Worm (Caenorhabditis elegans) whole organism, late embryonic: ENCODE data around the gene pqn-41.

Experiments
- F13H6.1 ChIP-seq: sonication (generic microtip); optimal IDR thresholded peaks from 2 replicates; lab custom pipeline; 2016; ENCODE audit warnings: missing genetic modification characterization, missing compliant biosample characterization
- ceh-18 ChIP-seq: sonication (generic microtip); optimal IDR thresholded peaks from 2 replicates; lab custom pipeline; 2016; ENCODE audit warnings: missing genetic modification characterization, missing compliant biosample characterization
- dmd-4 ChIP-seq: sonication (generic microtip); optimal IDR thresholded peaks from 2 replicates; lab custom pipeline; 2016; ENCODE audit warnings: borderline replicate concordance, missing genetic modification characterization, missing compliant biosample characterization
- elt-4 ChIP-seq: sonication (generic microtip); optimal IDR thresholded peaks from 2 replicates; lab custom pipeline; 2016; ENCODE audit warnings: missing genetic modification characterization, missing compliant biosample characterization
- hlh-30 ChIP-seq: sonication (generic microtip); optimal IDR thresholded peaks from 2 replicates; lab custom pipeline; 2017; ENCODE audit warnings: antibody characterized with exemption, missing genetic modification characterization, missing compliant biosample characterization; ENCODE audit not compliant: insufficient read depth
- pat-9 ChIP-seq: fragments of 200-800 bp; sonication (Bioruptor generic); optimal IDR thresholded peaks from 2 replicates; lab custom pipeline; 2018; ENCODE audit warnings: mild to moderate bottlenecking, missing genetic modification characterization, moderate library complexity, missing compliant biosample characterization
- pha-4 ChIP-seq: fragments of 150-350 bp; optimal IDR thresholded peaks from 2 replicates; lab custom pipeline; 2018; ENCODE audit warnings: missing biosample characterization, missing genetic modification reagents, missing genetic modification characterization
- pqm-1 ChIP-seq: sonication (generic microtip); optimal IDR thresholded peaks from 2 replicates; lab custom pipeline; 2016; ENCODE audit warnings: missing genetic modification characterization, missing compliant biosample characterization
- rnt-1 ChIP-seq: sonication (generic microtip); optimal IDR thresholded peaks from 2 replicates; lab custom pipeline; 2016; ENCODE audit warnings: missing genetic modification characterization, missing compliant biosample characterization
- tbx-2 ChIP-seq: sonication (generic microtip); optimal IDR thresholded peaks from 2 replicates; lab custom pipeline; 2016; ENCODE audit warnings: missing genetic modification characterization, missing compliant biosample characterization
- unc-55 ChIP-seq: sonication (generic microtip); optimal IDR thresholded peaks from 2 replicates; lab custom pipeline; 2017; ENCODE audit warnings: missing biosample characterization, missing genetic modification reagents, missing genetic modification characterization
- unc-86 ChIP-seq: sonication (generic microtip); optimal IDR thresholded peaks from 2 replicates; lab custom pipeline; 2016; ENCODE audit warnings: missing genetic modification characterization, missing compliant biosample characterization

ce11 chrIII:1878065-1878464 is 27.7 kb upstream of the pqn-41 start, which contains the start of gene smi-1:
- no peak for TF ChIP-seq rnt-1 (tag; lab: Kevin White, UChicago)
- TF ChIP-seq unc-86 (tag; lab: Kevin White, UChicago), result no peak
- no peak for TF ChIP-seq ceh-18
- TF ChIP-seq elt-4 (tag; lab: Kevin White, UChicago), result no peak
- no peak for TF ChIP-seq pat-9 (tag; lab: Kevin White, UChicago)
- no peak for TF ChIP-seq unc-55 (GFP tag; lab: Kevin White, UChicago)
- no peak for TF ChIP-seq pqm-1 (tag; lab: Kevin White, UChicago)
- no peak for TF ChIP-seq dmd-4 (tag; lab: Kevin White, UChicago)
- TF ChIP-seq hlh-30, result no peak
- no peak for TF ChIP-seq tbx-2 (tag; lab: Kevin White, UChicago)
- TF ChIP-seq F13H6.1, result no peak
- TF ChIP-seq pha-4 (tag; lab: Kevin White, UChicago), result no peak
